Worm (Caenorhabditis elegans): ENCODE results near the gene Y39G8C.2.
"Not testable (repeated sequence)": the region's sequence is repeated elsewhere in the genome, so short reads cannot be mapped to it uniquely, and the experiment has no call there.

Y39G8C.2 gene

ce11 chrII:14142098-14142554, 44.7 kb upstream of the Y39G8C.2 start, which contains the start of gene cacn-1:
TSS of gene cacn-1 (minus strand) at chrII:14142148.
- TF ChIP-seq rcor-1 (GFP tag; IDR thresholded peaks at IDR 0.05), result peak; percentile 38; the same call in 1 of the 2 replicates
- peak; percentile 85; the same call in 1 of the 2 replicates for TF ChIP-seq nfyb-1 (GFP tag; IDR thresholded peaks at IDR 0.05)
- peak; percentile 10 for TF ChIP-seq F49E8.2 (tag; optimal IDR thresholded peaks at IDR 0.05; ENCODE audit: insufficient read depth)
- peak; percentile 67 for TF ChIP-seq K11D2.4 (GFP tag; IDR thresholded peaks at IDR 0.05)
- 0 out of 2 replicates have a peak, but pooled peaks have one; percentile 46 for TF ChIP-seq Y56A3A.18 (GFP tag; IDR thresholded peaks at IDR 0.05)
- TF ChIP-seq ekl-4 (GFP tag; IDR thresholded peaks at IDR 0.05), result peak; percentile 69
- TF ChIP-seq B0019.2 (GFP tag; conservative IDR thresholded peaks at IDR 0.05), result 0 out of 2 replicates have a peak, but pooled peaks have one; percentile 24
- peak; percentile 34; the same call in 1 of the 2 replicates for TF ChIP-seq madf-6 (GFP tag; IDR thresholded peaks at IDR 0.05)
- peak; percentile 19; the same call in 1 of the 2 replicates for TF ChIP-seq egl-44 (GFP tag; IDR thresholded peaks at IDR 0.05)
- peak; percentile 55 for TF ChIP-seq egrh-3 (GFP tag; IDR thresholded peaks at IDR 0.05)
- 0 out of 2 replicates have a peak, but pooled peaks have one; percentile 21 for TF ChIP-seq F33H1.4 (GFP tag; IDR thresholded peaks at IDR 0.05)
- peak; percentile 58; the same call in 1 of the 2 replicates for TF ChIP-seq Y53G8AR.9 (GFP tag; conservative IDR thresholded peaks at IDR 0.05)
- peak; percentile 84 for TF ChIP-seq C06A6.2 (GFP tag; conservative IDR thresholded peaks at IDR 0.05)
- 0 out of 2 replicates have a peak, but pooled peaks have one; percentile 21 for TF ChIP-seq hsf-1 (GFP tag; IDR thresholded peaks at IDR 0.05)
- TF ChIP-seq madf-3 (GFP tag; IDR thresholded peaks at IDR 0.05), result peak; percentile 79; the same call in 1 of the 2 replicates
- peak; percentile 39 for TF ChIP-seq madf-10 (tag; optimal IDR thresholded peaks at IDR 0.05)
- peak; percentile 29; the same call in 1 of the 2 replicates for TF ChIP-seq Y95B8A.8 (GFP tag; IDR thresholded peaks at IDR 0.05)
- peak; percentile 67; the same call in 1 of the 2 replicates for TF ChIP-seq ztf-28 (GFP tag; IDR thresholded peaks at IDR 0.05)
- TF ChIP-seq attf-3 (GFP tag; conservative IDR thresholded peaks at IDR 0.05), result peak; percentile 37; the same call in 1 of the 2 replicates
- TF ChIP-seq hmg-1.2 (GFP tag; IDR thresholded peaks at IDR 0.05), result peak; percentile 62
- 0 out of 2 replicates have a peak, but pooled peaks have one; percentile 30 for TF ChIP-seq bed-2 (GFP tag; IDR thresholded peaks at IDR 0.05)
- TF ChIP-seq pbrm-1 (GFP tag; IDR thresholded peaks at IDR 0.05), result peak; percentile 56; the same call in 1 of the 2 replicates
- peak; percentile 8 for TF ChIP-seq nhr-80 (tag; optimal IDR thresholded peaks at IDR 0.05)
- TF ChIP-seq snpc-4 (GFP tag; optimal IDR thresholded peaks at IDR 0.05); rpc-1 (tag; optimal IDR thresholded peaks at IDR 0.05): not testable (repeated sequence)
- peak in 2 of 4 experiments; percentile 35 to 41 for TF ChIP-seq snpc-4 (tag; optimal IDR thresholded peaks at IDR 0.05)
- peak; percentile 20 for TF ChIP-seq athp-1 (tag; optimal IDR thresholded peaks at IDR 0.05)
- TF ChIP-seq mcd-1 (GFP tag; IDR thresholded peaks at IDR 0.05), result peak; percentile 90
- TF ChIP-seq D2030.7 (GFP tag; IDR thresholded peaks at IDR 0.05), result peak; percentile 47; the same call in 1 of the 2 replicates
- TF ChIP-seq rpc-1 (optimal IDR thresholded peaks at IDR 0.05), result peak; percentile 3
- peak; percentile 93 for TF ChIP-seq ceh-100 (GFP tag; IDR thresholded peaks at IDR 0.05)
- peak; percentile 71 for TF ChIP-seq lin-40 (tag; optimal IDR thresholded peaks at IDR 0.05)
- peak; percentile 37 for TF ChIP-seq attf-5 (GFP tag; optimal IDR thresholded peaks at IDR 0.05)
- TF ChIP-seq lir-1 (GFP tag; conservative IDR thresholded peaks at IDR 0.05), result 0 out of 2 replicates have a peak, but pooled peaks have one; percentile 14
- TF ChIP-seq dox-1 (GFP tag; IDR thresholded peaks at IDR 0.05), result peak; percentile 79
- TF ChIP-seq cebp-1 (GFP tag; IDR thresholded peaks at IDR 0.05), result 0 out of 2 replicates have a peak, but pooled peaks have one; percentile 50
- peak; percentile 73 for TF ChIP-seq cebp-1 (tag; optimal IDR thresholded peaks at IDR 0.05)
- TF ChIP-seq lin-35 (GFP tag; optimal IDR thresholded peaks at IDR 0.05), result peak in 1 of 3 experiments; percentile 24
